Worm (Caenorhabditis elegans) whole organism, L4 larva: ENCODE data around the gene vti-1.

Experiments used
- D1046.2 ChIP-seq: fragments of 200-800 bp; sonication (Bioruptor generic); IDR thresholded peaks from 2 replicates; pipeline ENCODE4 v1.3.6; 2022; ENCODE audit warnings: missing genetic modification characterization, missing compliant biosample characterization
- F10B5.3 ChIP-seq: sonication (generic microtip); optimal IDR thresholded peaks from 2 replicates; lab custom pipeline; 2016; ENCODE audit warnings: mild to moderate bottlenecking, missing genetic modification characterization, missing compliant biosample characterization
- F26F4.8 ChIP-seq: fragments of 200-800 bp; sonication (Bioruptor generic); conservative IDR thresholded peaks from 2 replicates; pipeline ENCODE4 v1.3.6; 2022; ENCODE audit warnings: missing genetic modification characterization, missing compliant biosample characterization
- F37D6.2 ChIP-seq: sonication (generic microtip); optimal IDR thresholded peaks from 2 replicates; lab custom pipeline; 2016; ENCODE audit warnings: mild to moderate bottlenecking, missing genetic modification characterization, missing compliant biosample characterization
- T26A8.4 ChIP-seq: fragments of 200-800 bp; sonication (Bioruptor generic); IDR thresholded peaks from 2 replicates; pipeline ENCODE4 v1.3.6; 2022; ENCODE audit warnings: missing genetic modification characterization, missing compliant biosample characterization
- Y105C5A.15 ChIP-seq: fragments of 200-800 bp; sonication (Bioruptor generic); IDR thresholded peaks from 2 replicates; pipeline ENCODE4 v1.3.6; 2022; ENCODE audit warnings: missing genetic modification characterization, missing compliant biosample characterization
- Y75B8A.6 ChIP-seq: fragments of 200-800 bp; sonication (Bioruptor generic); IDR thresholded peaks from 2 replicates; pipeline ENCODE4 v1.3.6; 2022; ENCODE audit warnings: missing genetic modification reagents, missing genetic modification characterization, missing compliant biosample characterization
- ZK546.5 ChIP-seq, 2 experiments: sonication (generic microtip); optimal IDR thresholded peaks; 2 replicates each; lab custom pipeline; 2017; ENCODE audit warnings: missing biosample characterization in 2 of 2, missing genetic modification characterization in 2 of 2
- aly-2 ChIP-seq: sonication (generic microtip); optimal IDR thresholded peaks from 2 replicates; lab custom pipeline; 2018; ENCODE audit warnings: missing biosample characterization, missing genetic modification characterization
- ama-1 ChIP-seq: fragments of 150-350 bp; optimal IDR thresholded peaks from 2 replicates; lab custom pipeline; 2014; ENCODE audit warnings: inconsistent platforms, mixed read lengths
- attf-4 ChIP-seq: sonication (generic microtip); optimal IDR thresholded peaks from 3 replicates; lab custom pipeline; 2017; ENCODE audit warnings: missing biosample characterization, missing genetic modification characterization
- ceh-28 ChIP-seq: fragments of 150-350 bp; optimal IDR thresholded peaks from 2 replicates; lab custom pipeline; 2014; ENCODE audit warnings: missing biosample characterization, missing genetic modification reagents, missing genetic modification characterization
- ceh-44 ChIP-seq: fragments of 200-800 bp; sonication (Bioruptor generic); IDR thresholded peaks from 2 replicates; pipeline ENCODE4 v1.3.6; 2022; ENCODE audit warnings: missing genetic modification reagents, missing genetic modification characterization, missing compliant biosample characterization
- ceh-62 ChIP-seq: sonication (generic microtip); optimal IDR thresholded peaks from 2 replicates; lab custom pipeline; 2017; ENCODE audit warnings: missing biosample characterization, missing genetic modification characterization
- ceh-82 ChIP-seq: sonication (generic microtip); optimal IDR thresholded peaks from 2 replicates; lab custom pipeline; 2017; ENCODE audit warnings: missing biosample characterization, missing genetic modification characterization
- cey-2 ChIP-seq: sonication (generic microtip); optimal IDR thresholded peaks from 3 replicates; lab custom pipeline; 2017; ENCODE audit warnings: missing genetic modification characterization, mild to moderate bottlenecking, missing compliant biosample characterization, antibody characterized with exemption, borderline replicate concordance; ENCODE audit not compliant: insufficient read depth
- daf-12 ChIP-seq: fragments of 150-350 bp; optimal IDR thresholded peaks from 2 replicates; lab custom pipeline; 2014; ENCODE audit warnings: missing biosample characterization, missing genetic modification reagents, missing genetic modification characterization
- daf-16 ChIP-seq, 3 experiments: sonication (generic microtip); optimal IDR thresholded peaks; 2 replicates each; lab custom pipeline; 2016 to 2017; ENCODE audit warnings: missing genetic modification characterization in 3 of 3, missing genetic modification reagents in 3 of 3, mild to moderate bottlenecking in 2 of 3, missing compliant biosample characterization in 2 of 3, missing biosample characterization in 1 of 3, moderate library complexity in 1 of 3
- daf-8 ChIP-seq: fragments of 200-800 bp; sonication (Bioruptor generic); IDR thresholded peaks from 2 replicates; pipeline ENCODE4 v1.3.6; 2022; ENCODE audit warnings: missing genetic modification characterization, missing compliant biosample characterization
- dmd-9 ChIP-seq: fragments of 200-800 bp; sonication (Bioruptor generic); IDR thresholded peaks from 2 replicates; pipeline ENCODE4 v1.3.6; 2022; ENCODE audit warnings: missing genetic modification reagents, missing genetic modification characterization, missing compliant biosample characterization
- dpl-1 ChIP-seq: fragments of 150-350 bp; optimal IDR thresholded peaks from 2 replicates; lab custom pipeline; 2014; ENCODE audit warnings: missing biosample characterization, missing genetic modification reagents, missing genetic modification characterization
- fkh-10 ChIP-seq: fragments of 150-350 bp; optimal IDR thresholded peaks from 2 replicates; lab custom pipeline; 2014; ENCODE audit warnings: missing biosample characterization, missing genetic modification reagents, missing genetic modification characterization
- fos-1 ChIP-seq: fragments of 150-350 bp; optimal IDR thresholded peaks from 2 replicates; lab custom pipeline; 2014; ENCODE audit warnings: missing biosample characterization, missing genetic modification characterization
- hif-1 ChIP-seq, 2 experiments: sonication (generic microtip); optimal IDR thresholded peaks; 2 replicates each; lab custom pipeline; 2016 to 2017; ENCODE audit warnings: missing compliant biosample characterization in 2 of 2, missing genetic modification characterization in 2 of 2, missing genetic modification reagents in 2 of 2, missing genotype in 2 of 2, mild to moderate bottlenecking in 1 of 2
- hmg-1.1 ChIP-seq: fragments of 200-800 bp; sonication (Bioruptor generic); IDR thresholded peaks from 2 replicates; pipeline ENCODE4 v1.3.6; 2022; ENCODE audit warnings: missing genetic modification reagents, missing genetic modification characterization, missing compliant biosample characterization
- lim-7 ChIP-seq: fragments of 200-800 bp; sonication (Bioruptor generic); IDR thresholded peaks from 2 replicates; pipeline ENCODE4 v1.3.6; 2022; ENCODE audit warnings: missing genetic modification characterization, missing compliant biosample characterization
- lin-13 ChIP-seq: fragments of 150-350 bp; optimal IDR thresholded peaks from 2 replicates; lab custom pipeline; 2014; ENCODE audit warnings: missing biosample characterization, missing genetic modification reagents, missing genetic modification characterization
- lin-15B ChIP-seq: fragments of 150-350 bp; sonication (generic microtip); optimal IDR thresholded peaks from 3 replicates; lab custom pipeline; 2014; ENCODE audit warnings: missing biosample characterization, missing genetic modification characterization
- lir-3 ChIP-seq: sonication (generic microtip); optimal IDR thresholded peaks from 2 replicates; lab custom pipeline; 2016; ENCODE audit warnings: mild to moderate bottlenecking, missing genetic modification characterization, missing compliant biosample characterization
- lsy-2 ChIP-seq, 2 experiments: fragments of 150-350 bp in 1 of 2; sonication (generic microtip) in 1 of 2; optimal IDR thresholded peaks; 2 replicates each; lab custom pipeline; 2014 to 2017; ENCODE audit warnings: missing biosample characterization in 2 of 2, missing genetic modification characterization in 2 of 2
- madf-5 ChIP-seq, 2 experiments: fragments of 200-800 bp; sonication (Bioruptor generic); IDR thresholded peaks; 2 replicates each; pipeline ENCODE4 v1.3.6; 2022; ENCODE audit warnings: missing compliant biosample characterization in 2 of 2, missing genetic modification characterization in 2 of 2
- madf-9 ChIP-seq: fragments of 200-800 bp; sonication (Bioruptor generic); conservative IDR thresholded peaks from 2 replicates; pipeline ENCODE4 v1.3.6; 2022; ENCODE audit warnings: missing genetic modification reagents, missing genetic modification characterization, missing compliant biosample characterization
- mdl-1 ChIP-seq, 2 experiments: fragments of 150-350 bp in 1 of 2; sonication (generic microtip) in 1 of 2; optimal IDR thresholded peaks; 2 replicates each; lab custom pipeline; 2014 to 2017; ENCODE audit warnings: missing biosample characterization in 2 of 2, missing genetic modification characterization in 2 of 2
- mdt-29 ChIP-seq: fragments of 200-800 bp; sonication (Bioruptor generic); IDR thresholded peaks from 2 replicates; pipeline ENCODE4 v1.3.6; 2022; ENCODE audit warnings: missing genetic modification reagents, missing genetic modification characterization, missing compliant biosample characterization
- mep-1 ChIP-seq: fragments of 150-350 bp; sonication (generic microtip); optimal IDR thresholded peaks from 3 replicates; lab custom pipeline; 2014; ENCODE audit warnings: missing biosample characterization, missing genetic modification characterization
- mxl-3 ChIP-seq: fragments of 200-800 bp; sonication (Bioruptor generic); optimal IDR thresholded peaks from 2 replicates; lab custom pipeline; 2018; ENCODE audit warnings: mild to moderate bottlenecking, missing genetic modification characterization, missing compliant biosample characterization
- nhr-10 ChIP-seq: fragments of 150-350 bp; optimal IDR thresholded peaks from 2 replicates; lab custom pipeline; 2014; ENCODE audit warnings: missing biosample characterization, missing genetic modification characterization
- nhr-11 ChIP-seq: fragments of 150-350 bp; optimal IDR thresholded peaks from 2 replicates; lab custom pipeline; 2014; ENCODE audit warnings: missing biosample characterization, missing genetic modification characterization
- nhr-25 ChIP-seq: sonication (generic microtip); optimal IDR thresholded peaks from 2 replicates; lab custom pipeline; 2017; ENCODE audit warnings: missing genetic modification characterization, mild to moderate bottlenecking, missing compliant biosample characterization, antibody characterized with exemption, moderate library complexity, borderline replicate concordance; ENCODE audit not compliant: insufficient read depth
- nhr-41 ChIP-seq: fragments of 200-800 bp; sonication (Bioruptor generic); IDR thresholded peaks from 2 replicates; pipeline ENCODE4 v1.3.6; 2022; ENCODE audit warnings: missing genetic modification reagents, missing genetic modification characterization, missing compliant biosample characterization
- nhr-77 ChIP-seq: fragments of 150-350 bp; optimal IDR thresholded peaks from 2 replicates; lab custom pipeline; 2014; ENCODE audit warnings: missing biosample characterization, missing genetic modification characterization
- pqm-1 ChIP-seq: sonication (generic microtip); optimal IDR thresholded peaks from 2 replicates; lab custom pipeline; 2017; ENCODE audit warnings: missing biosample characterization, missing genetic modification characterization
- set-16 ChIP-seq: fragments of 200-800 bp; sonication (Bioruptor generic); IDR thresholded peaks from 2 replicates; pipeline ENCODE4 v1.3.6; 2022; ENCODE audit warnings: missing genetic modification reagents, missing genetic modification characterization, missing compliant biosample characterization
- skn-1 ChIP-seq: fragments of 150-350 bp; optimal IDR thresholded peaks from 2 replicates; lab custom pipeline; 2014; ENCODE audit warnings: missing biosample characterization, missing genetic modification characterization
- snpc-1.2 ChIP-seq: fragments of 200-800 bp; sonication (Bioruptor generic); IDR thresholded peaks from 2 replicates; pipeline ENCODE4 v1.3.6; 2022; ENCODE audit warnings: missing genetic modification reagents, missing genetic modification characterization, missing compliant biosample characterization
- tag-97 ChIP-seq: fragments of 200-800 bp; sonication (Bioruptor generic); IDR thresholded peaks from 2 replicates; pipeline ENCODE4 v1.3.6; 2022; ENCODE audit warnings: missing genetic modification characterization, missing compliant biosample characterization
- unc-39 ChIP-seq: sonication (generic microtip); optimal IDR thresholded peaks from 2 replicates; lab custom pipeline; 2017; ENCODE audit warnings: missing biosample characterization, missing genetic modification characterization
- vab-7 ChIP-seq: fragments of 200-800 bp; sonication (Bioruptor generic); IDR thresholded peaks from 2 replicates; pipeline ENCODE4 v1.3.6; 2022; ENCODE audit warnings: missing genetic modification reagents, missing genetic modification characterization, missing compliant biosample characterization
- zfp-2 ChIP-seq: sonication (generic microtip); optimal IDR thresholded peaks from 2 replicates; lab custom pipeline; 2016; ENCODE audit warnings: mild to moderate bottlenecking, missing genetic modification characterization, missing compliant biosample characterization
- zfp-3 ChIP-seq: fragments of 200-800 bp; sonication (Bioruptor generic); conservative IDR thresholded peaks from 2 replicates; pipeline ENCODE4 v1.3.6; 2022; ENCODE audit warnings: missing genetic modification reagents, missing genetic modification characterization, missing compliant biosample characterization
- zip-2 ChIP-seq: fragments of 150-350 bp; optimal IDR thresholded peaks from 2 replicates; lab custom pipeline; 2014; ENCODE audit warnings: missing biosample characterization, missing genetic modification characterization
- ztf-11 ChIP-seq: fragments of 150-350 bp; optimal IDR thresholded peaks from 2 replicates; lab custom pipeline; 2014; ENCODE audit warnings: missing biosample characterization, missing genetic modification characterization

Gene vti-1

ce11 chrIV:14767693-14768251 lies 1.3 kb upstream of the vti-1 start, which contains the start of the genes mrps-7 and Y57G11C.3:
mrps-7 (minus strand) TSS chrIV:14767730.
Y57G11C.3 (plus strand) TSS chrIV:14768201.
- TF ChIP-seq D1046.2 (GFP tag; lab: Robert Waterston, UW) (no peak), madf-5 (GFP tag; IDR thresholded peaks at IDR 0.05; lab: Robert Waterston, UW) (no peak), ZK546.5 (tag; optimal IDR thresholded peaks at IDR 0.05; lab: Kevin White, UChicago) (no peak), lin-15B (tag; lab: Kevin White, UChicago) (peak; percentile 77), nhr-77 (peak; percentile 86), ceh-44 (GFP tag; lab: Robert Waterston, UW) (no peak), T26A8.4 (GFP tag; lab: Robert Waterston, UW) (peak; percentile 76), unc-39 (tag; lab: Kevin White, UChicago) (no peak), lin-13 (GFP tag; lab: Kevin White, UChicago) (peak; percentile 76), set-16 (no peak), fos-1 (tag; lab: Kevin White, UChicago) (no peak), fkh-10 (GFP tag; lab: Kevin White, UChicago) (peak; percentile 82), hif-1 (tag; optimal IDR thresholded peaks at IDR 0.05; lab: Kevin White, UChicago) (peak in 1 of 2 experiments; percentile 73), aly-2 (tag; lab: Kevin White, UChicago) (no peak), mdl-1 (tag; optimal IDR thresholded peaks at IDR 0.05; lab: Kevin White, UChicago) (peak; percentile 33 to 75), nhr-25 (tag; lab: Kevin White, UChicago) (peak; percentile 6), hmg-1.1 (GFP tag; lab: Robert Waterston, UW) (peak; percentile 95), F26F4.8 (GFP tag; lab: Robert Waterston, UW) (no peak), madf-9 (GFP tag; lab: Robert Waterston, UW) (no peak; the same call in 1 of the 2 replicates), pqm-1 (tag; lab: Kevin White, UChicago) (peak; percentile 38), ceh-28 (tag; lab: Kevin White, UChicago) (no peak), snpc-1.2 (GFP tag; lab: Robert Waterston, UW) (peak; percentile 87), mxl-3 (peak; percentile 24), nhr-41 (GFP tag; lab: Robert Waterston, UW) (no peak), zip-2 (tag; lab: Kevin White, UChicago) (no peak), dmd-9 (GFP tag; lab: Robert Waterston, UW) (no peak), zfp-2 (tag; lab: Kevin White, UChicago) (peak; percentile 45), nhr-11 (tag; lab: Kevin White, UChicago) (peak; percentile 84), nhr-10 (no peak), ceh-62 (tag; lab: Kevin White, UChicago) (no peak), tag-97 (no peak), cey-2 (tag; lab: Kevin White, UChicago) (no peak), daf-16 (GFP tag; optimal IDR thresholded peaks at IDR 0.05; lab: Kevin White, UChicago) (peak; percentile 1 to 39), daf-16 (tag; optimal IDR thresholded peaks at IDR 0.05; lab: Kevin White, UChicago) (peak; percentile 49), daf-8 (GFP tag; lab: Robert Waterston, UW) (no peak), mep-1 (tag; lab: Kevin White, UChicago) (peak; percentile 91), zfp-3 (GFP tag; lab: Robert Waterston, UW) (no peak), dpl-1 (peak; percentile 82), ceh-82 (tag; lab: Kevin White, UChicago) (no peak), lsy-2 (tag; optimal IDR thresholded peaks at IDR 0.05; lab: Kevin White, UChicago) (peak; percentile 67 to 95), ama-1 (lab: Kevin White, UChicago) (peak; percentile 58), lim-7 (GFP tag; lab: Robert Waterston, UW) (no peak), F37D6.2 (tag; lab: Kevin White, UChicago) (peak; percentile 55), lir-3 (tag; lab: Kevin White, UChicago) (no peak), skn-1 (tag; lab: Kevin White, UChicago) (no peak), vab-7 (GFP tag; lab: Robert Waterston, UW) (no peak), daf-12 (tag; lab: Kevin White, UChicago) (no peak), Y105C5A.15 (GFP tag; lab: Robert Waterston, UW) (no peak), F10B5.3 (peak; percentile 26), ztf-11 (tag; lab: Kevin White, UChicago) (no peak), mdt-29 (GFP tag; lab: Robert Waterston, UW) (no peak), Y75B8A.6 (GFP tag; lab: Robert Waterston, UW) (no peak), attf-4 (tag; lab: Kevin White, UChicago) (no peak)
